Fruit fly (Drosophila melanogaster): ENCODE data around the gene CG10163.

Gene CG10163

DNA sequence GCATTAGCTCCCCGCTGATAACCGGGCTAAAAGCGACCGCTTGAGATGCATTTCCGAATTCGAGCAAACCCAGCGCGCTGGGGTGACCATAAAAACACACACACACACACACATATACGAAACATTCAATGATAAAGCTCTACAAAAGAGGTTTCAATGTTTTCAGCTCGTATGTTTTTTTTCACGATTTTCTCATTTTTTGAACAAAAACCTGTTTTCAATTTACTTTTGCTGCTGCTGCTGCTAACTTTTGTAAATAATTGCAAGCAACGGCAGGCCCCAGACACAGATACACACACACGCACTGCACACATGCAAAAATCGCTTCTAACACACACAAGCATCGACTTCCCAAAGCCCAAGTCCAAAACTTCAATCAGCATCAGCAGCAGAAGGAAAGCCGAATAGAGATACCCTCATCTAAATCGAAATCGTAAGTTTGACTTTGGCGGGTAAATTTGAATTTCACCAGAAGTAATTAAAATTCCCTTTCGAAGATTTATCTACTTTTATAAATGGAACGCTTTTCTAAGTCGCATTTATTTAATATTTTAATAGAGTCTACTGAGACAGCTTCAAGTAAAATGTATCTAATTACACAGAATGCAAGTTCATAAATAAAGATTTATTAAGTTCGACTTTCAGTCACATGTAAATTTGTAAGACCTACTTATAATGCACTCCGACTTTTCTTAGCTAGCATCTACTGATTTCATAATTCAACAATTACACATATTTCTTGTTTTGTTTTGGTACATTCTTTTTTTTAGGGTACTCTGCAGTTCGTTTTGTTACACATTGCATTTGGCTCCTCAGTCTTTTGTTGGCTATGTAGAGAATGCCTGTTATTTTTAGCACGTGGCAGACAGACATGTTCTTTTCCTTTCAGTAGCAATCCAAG, 9.1 kb downstream of the CG10163 start (continued):
- TF ChIP-seq chinmo (GFP tag; IDR thresholded peaks at IDR 0.05; ENCODE audit: partially characterized antibody) (peak; percentile 76; the same call in 1 of the 4 replicates), cad (GFP tag; optimal IDR thresholded peaks at IDR 0.05) (no peak), NfI (GFP tag; optimal IDR thresholded peaks at IDR 0.05) (no peak), gfzf (GFP tag; optimal IDR thresholded peaks at IDR 0.05) (no peak), Drgx (GFP tag; IDR thresholded peaks at IDR 0.05) (peak; percentile 63), z (GFP tag; IDR thresholded peaks at IDR 0.05) (no peak)

DNA sequence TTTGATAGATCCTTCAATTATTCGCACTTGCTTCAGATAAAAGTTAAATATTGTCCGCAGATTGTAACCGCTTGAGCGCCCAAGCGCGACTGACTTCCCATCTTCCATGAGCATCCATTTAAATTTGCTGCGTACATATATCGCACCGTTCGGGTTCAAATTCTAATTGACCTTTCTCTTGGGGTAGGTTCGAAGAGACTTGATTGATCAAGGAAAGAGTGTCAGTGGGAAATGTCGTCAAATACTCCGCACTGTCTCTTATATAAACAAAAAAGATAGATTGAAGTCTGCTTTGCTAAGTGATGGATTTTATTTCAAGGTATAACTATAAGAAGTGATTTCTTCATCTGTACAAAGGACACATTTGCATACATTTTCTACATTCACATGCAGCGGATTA, 12.9 kb downstream of the CG10163 start, which contains the start of gene Mdr65:
Mdr65 (minus strand) TSS at position 101 of the 400 bp plus-strand sequence.
- TF ChIP-seq az2 (GFP tag; optimal IDR thresholded peaks at IDR 0.05) = no peak
- no peak for TF ChIP-seq Hmr (GFP tag; optimal IDR thresholded peaks at IDR 0.05)
- TF ChIP-seq CG11504 (tag; optimal IDR thresholded peaks at IDR 0.05) = no peak
- TF ChIP-seq CG13894 (tag; optimal IDR thresholded peaks at IDR 0.05) = no peak
- no peak for TF ChIP-seq al (GFP tag; IDR thresholded peaks at IDR 0.05)
- no peak for TF ChIP-seq ftz-f1 (GFP tag; optimal IDR thresholded peaks at IDR 0.05)
- TF ChIP-seq bab2 (GFP tag; optimal IDR thresholded peaks at IDR 0.05) = no peak
- no peak for TF ChIP-seq ssp (GFP tag; IDR thresholded peaks at IDR 0.05)
- TF ChIP-seq CG13775 (GFP tag; optimal IDR thresholded peaks at IDR 0.05) = no peak
- TF ChIP-seq CG12744 (GFP tag; optimal IDR thresholded peaks at IDR 0.05) = no peak
- no peak for TF ChIP-seq CG31388 (GFP tag; optimal IDR thresholded peaks at IDR 0.05)
- TF ChIP-seq CG6689 (GFP tag; IDR thresholded peaks at IDR 0.05) = no peak

DNA sequence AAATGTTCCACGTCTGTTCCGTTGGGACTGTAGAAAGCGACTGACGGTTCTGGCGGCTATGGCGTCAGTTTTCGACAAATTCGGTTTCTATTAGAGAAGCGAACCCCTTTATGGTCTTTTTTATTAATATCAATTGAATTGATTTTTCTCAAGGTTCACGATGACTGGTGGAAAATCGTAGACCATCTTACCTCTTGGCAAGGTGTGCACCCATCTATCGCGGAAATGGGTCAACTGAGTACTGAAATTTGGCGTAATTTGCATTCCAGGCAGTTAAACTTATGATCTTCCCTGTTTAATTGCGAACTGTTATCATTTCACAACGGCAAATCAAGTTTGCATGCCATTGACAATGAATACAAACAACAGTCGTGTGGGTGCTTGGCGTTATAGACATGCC, 18.6 kb downstream of the CG10163 start, which contains the start of gene CG10226:
CG10226 (minus strand) TSS at position 101 of the 400 bp plus-strand sequence.
- TF ChIP-seq CG9437 (GFP tag; optimal IDR thresholded peaks at IDR 0.05) (no peak), CG31388 (GFP tag; optimal IDR thresholded peaks at IDR 0.05) (no peak), ssp (GFP tag; IDR thresholded peaks at IDR 0.05) (no peak), CrebB (tag; optimal IDR thresholded peaks at IDR 0.05) (no peak), Awh (GFP tag; IDR thresholded peaks at IDR 0.05) (no peak), pita (GFP tag; optimal IDR thresholded peaks at IDR 0.05) (no peak)

DNA sequence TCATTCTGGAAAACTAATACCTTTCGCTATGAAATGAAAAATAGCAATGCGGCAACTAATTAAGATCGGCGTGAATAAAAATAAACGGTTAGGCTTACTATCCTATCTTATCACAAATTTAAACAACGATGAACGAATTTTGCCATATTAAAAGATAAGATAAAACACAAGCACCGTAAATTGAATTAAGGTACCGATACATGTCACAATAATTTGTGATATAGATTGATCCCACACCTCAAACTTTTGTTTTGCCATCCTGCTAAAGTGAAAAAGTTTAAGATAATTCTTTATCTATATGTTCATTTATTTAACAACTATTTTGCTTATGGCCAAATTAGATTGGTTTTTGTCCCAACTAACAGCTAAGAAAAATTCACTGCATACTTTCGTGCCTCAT, 24.5 kb downstream of the CG10163 start, which contains the start of gene CG42714:
CG42714 (minus strand) TSS at position 22 of the 400 bp plus-strand sequence.
- TF ChIP-seq HHEX (GFP tag; optimal IDR thresholded peaks at IDR 0.05) (no peak), CG7271 (tag; optimal IDR thresholded peaks at IDR 0.05) (no peak), CG16815 (GFP tag; optimal IDR thresholded peaks at IDR 0.05) (no peak), fd96Cb (tag; optimal IDR thresholded peaks at IDR 0.05) (no peak), pros (GFP tag; optimal IDR thresholded peaks at IDR 0.05) (no peak), mirr (GFP tag; optimal IDR thresholded peaks at IDR 0.05) (peak; percentile 95), exex (tag; optimal IDR thresholded peaks at IDR 0.05) (peak; percentile 84), CG11560 (tag; IDR thresholded peaks at IDR 0.05) (no peak), CG10267 (tag; optimal IDR thresholded peaks at IDR 0.05) (no peak), ci (GFP tag; IDR thresholded peaks at IDR 0.05) (no peak), CG31224 (GFP tag; IDR thresholded peaks at IDR 0.05) (no peak), Elba2 (GFP tag; optimal IDR thresholded peaks at IDR 0.05) (no peak), CG6272 (GFP tag; IDR thresholded peaks at IDR 0.05) (no peak), CG10462 (GFP tag; optimal IDR thresholded peaks at IDR 0.05) (no peak), CG17568 (GFP tag; optimal IDR thresholded peaks at IDR 0.05) (no peak), odd (GFP tag; optimal IDR thresholded peaks at IDR 0.05) (no peak), pita (GFP tag; optimal IDR thresholded peaks at IDR 0.05) (peak; percentile 3), grn (GFP tag; optimal IDR thresholded peaks at IDR 0.05) (peak; percentile 44), PHDP (tag; optimal IDR thresholded peaks at IDR 0.05) (no peak), stwl (tag; optimal IDR thresholded peaks at IDR 0.05) (peak; percentile 27), Dp (GFP tag; optimal IDR thresholded peaks at IDR 0.05) (no peak), Tbp (GFP tag; optimal IDR thresholded peaks at IDR 0.05) (no peak), CG14667 (GFP tag; IDR thresholded peaks at IDR 0.05) (no peak), CG4282 (GFP tag; optimal IDR thresholded peaks at IDR 0.05) (no peak)
